Fruit fly (Drosophila melanogaster): ENCODE results near the gene Cyp4d14.

Cyp4d14 gene

dm6 chrX:2136831-2137452, 38.2 kb downstream of the Cyp4d14 start:
- TF ChIP-seq Rel (GFP tag; optimal IDR thresholded peaks at IDR 0.05), result peak; percentile 99
- peak; percentile 98 for TF ChIP-seq Rel (tag; optimal IDR thresholded peaks at IDR 0.05)
- peak in 1 of 2 experiments; percentile 10 for TF ChIP-seq dl (GFP tag; optimal IDR thresholded peaks at IDR 0.05; ENCODE audit: insufficient read depth in 1 of 2, partially characterized antibody in 2 of 2)
- TF ChIP-seq Hr78 (GFP tag; optimal IDR thresholded peaks at IDR 0.05), result no peak
- TF ChIP-seq ey (GFP tag; optimal IDR thresholded peaks at IDR 0.05), result peak; percentile 100
- peak; percentile 98 for TF ChIP-seq CrebA (GFP tag; optimal IDR thresholded peaks at IDR 0.05; ENCODE audit: borderline replicate concordance)
- no peak for TF ChIP-seq Myc (optimal IDR thresholded peaks at IDR 0.05)
- TF ChIP-seq fru (GFP tag; optimal IDR thresholded peaks at IDR 0.05), result peak; percentile 100
- peak; percentile 100 for TF ChIP-seq Hnf4 (GFP tag; optimal IDR thresholded peaks at IDR 0.05)
- TF ChIP-seq GATAd (GFP tag; optimal IDR thresholded peaks at IDR 0.05), result peak; percentile 99
- peak; percentile 100 for TF ChIP-seq h (GFP tag; optimal IDR thresholded peaks at IDR 0.05)
- peak; percentile 99 for TF ChIP-seq Jra (GFP tag; optimal IDR thresholded peaks at IDR 0.05)
- TF ChIP-seq jim (GFP tag; optimal IDR thresholded peaks at IDR 0.05), result peak; percentile 99
- TF ChIP-seq sv (GFP tag; optimal IDR thresholded peaks at IDR 0.05), result peak; percentile 100
- TF ChIP-seq usp (GFP tag; optimal IDR thresholded peaks at IDR 0.05), result peak; percentile 13
- peak; percentile 100 for TF ChIP-seq CG32264 (GFP tag; optimal IDR thresholded peaks at IDR 0.05)
- peak; percentile 99 for TF ChIP-seq sage (GFP tag; optimal IDR thresholded peaks at IDR 0.05)
- peak; percentile 98 for TF ChIP-seq Dfd (GFP tag; optimal IDR thresholded peaks at IDR 0.05)
- TF ChIP-seq foxo (GFP tag; optimal IDR thresholded peaks at IDR 0.05), result peak; percentile 99 to 100
- peak; percentile 100 for TF ChIP-seq CG9705 (GFP tag; optimal IDR thresholded peaks at IDR 0.05)
- peak; percentile 100 for TF ChIP-seq OdsH (GFP tag; optimal IDR thresholded peaks at IDR 0.05)
- peak; percentile 98 for TF ChIP-seq brk (GFP tag; optimal IDR thresholded peaks at IDR 0.05)
- TF ChIP-seq br (GFP tag; optimal IDR thresholded peaks at IDR 0.05), result peak; percentile 100
- peak; percentile 91 for TF ChIP-seq pan (optimal IDR thresholded peaks at IDR 0.05)
- peak; percentile 98 for TF ChIP-seq Hr83 (GFP tag; optimal IDR thresholded peaks at IDR 0.05; ENCODE audit: poor library complexity, severe bottlenecking)
- peak; percentile 99 for TF ChIP-seq tai (GFP tag; optimal IDR thresholded peaks at IDR 0.05)
- peak; percentile 100 for TF ChIP-seq rgr (GFP tag; optimal IDR thresholded peaks at IDR 0.05)
- no peak for TF ChIP-seq N (GFP tag; optimal IDR thresholded peaks at IDR 0.05)
- peak; percentile 100 for TF ChIP-seq woc (GFP tag; optimal IDR thresholded peaks at IDR 0.05)
- peak; percentile 100 for TF ChIP-seq Sp1 (GFP tag; optimal IDR thresholded peaks at IDR 0.05)
- peak; percentile 71 for TF ChIP-seq Dif (GFP tag; optimal IDR thresholded peaks at IDR 0.05; ENCODE audit: partially characterized antibody)
- no peak for TF ChIP-seq Abd-B (GFP tag; optimal IDR thresholded peaks at IDR 0.05)
- TF ChIP-seq HLH106 (tag; optimal IDR thresholded peaks at IDR 0.05), result peak; percentile 100
- TF ChIP-seq Mio (GFP tag; optimal IDR thresholded peaks at IDR 0.05), result peak; percentile 96
- peak; percentile 100 for TF ChIP-seq dmrt93B (GFP tag; optimal IDR thresholded peaks at IDR 0.05)
- peak; percentile 98 for TF ChIP-seq psq (GFP tag; optimal IDR thresholded peaks at IDR 0.05)
- TF ChIP-seq Vsx2 (GFP tag; optimal IDR thresholded peaks at IDR 0.05; ENCODE audit: partially characterized antibody), result peak; percentile 72
- TF ChIP-seq dsf (GFP tag; optimal IDR thresholded peaks at IDR 0.05; ENCODE audit: borderline replicate concordance), result peak; percentile 98
- TF ChIP-seq lola (GFP tag; optimal IDR thresholded peaks at IDR 0.05), result no peak

- TF ChIP-seq Dfd (GFP tag; optimal IDR thresholded peaks at IDR 0.05), result peak; percentile 52
- no peak for TF ChIP-seq rgr (GFP tag; optimal IDR thresholded peaks at IDR 0.05)
- TF ChIP-seq foxo (GFP tag; optimal IDR thresholded peaks at IDR 0.05), result peak in 1 of 2 experiments; percentile 59
- TF ChIP-seq Rel (GFP tag; optimal IDR thresholded peaks at IDR 0.05), result no peak
- TF ChIP-seq Rel (tag; optimal IDR thresholded peaks at IDR 0.05), result peak; percentile 89
- TF ChIP-seq fru (GFP tag; optimal IDR thresholded peaks at IDR 0.05), result peak; percentile 45
- peak; percentile 42 for TF ChIP-seq ey (GFP tag; optimal IDR thresholded peaks at IDR 0.05)
Observed at dm6 chrX:2135868-2136787, 39.0 kb downstream of the Cyp4d14 start.
